Fruit fly (Drosophila melanogaster) whole organism, embryonic: ENCODE measurements around the gene Eig71Ea.

Experiments used
- CG10654 ChIP-seq: fragments of 200-800 bp; sonication (Bioruptor generic); optimal IDR thresholded peaks from 2 replicates; lab custom pipeline; 2016; ENCODE audit warnings: missing biosample characterization, missing genetic modification characterization
- CG11504 ChIP-seq: fragments of 200-800 bp; sonication (Bioruptor generic); optimal IDR thresholded peaks from 3 replicates; lab custom pipeline; 2019; ENCODE audit warnings: missing biosample characterization, mild to moderate bottlenecking, missing genetic modification characterization, moderate library complexity
- CG12104 ChIP-seq: fragments of 200-800 bp; sonication (Bioruptor generic); optimal IDR thresholded peaks from 3 replicates; lab custom pipeline; 2016; ENCODE audit warnings: missing biosample characterization, missing genetic modification characterization
- CG12769 ChIP-seq: fragments of 200-800 bp; sonication (Bioruptor generic); optimal IDR thresholded peaks from 2 replicates; lab custom pipeline; 2019; ENCODE audit warnings: missing biosample characterization, mild to moderate bottlenecking, missing genetic modification characterization, moderate library complexity
- CG13624 ChIP-seq: fragments of 200-800 bp; sonication (Bioruptor generic); optimal IDR thresholded peaks from 2 replicates; lab custom pipeline; 2016; ENCODE audit warnings: missing biosample characterization, missing genetic modification characterization
- CG14667 ChIP-seq: fragments of 200-800 bp; sonication (Bioruptor generic); IDR thresholded peaks from 2 replicates; pipeline ENCODE4 v1.3.6; 2022; ENCODE audit warnings: missing biosample characterization, missing genetic modification characterization
- CG14710 ChIP-seq: fragments of 200-800 bp; sonication (Bioruptor generic); optimal IDR thresholded peaks from 3 replicates; lab custom pipeline; 2019; ENCODE audit warnings: missing biosample characterization, mild to moderate bottlenecking, missing genetic modification characterization, moderate library complexity
- CG17385 ChIP-seq: fragments of 200-800 bp; sonication (Bioruptor generic); optimal IDR thresholded peaks from 3 replicates; lab custom pipeline; 2018; ENCODE audit warnings: missing biosample characterization, mild to moderate bottlenecking, missing genetic modification characterization
- CG17612 ChIP-seq: fragments of 200-800 bp; sonication (Bioruptor generic); IDR thresholded peaks from 2 replicates; pipeline ENCODE4 v1.3.6; 2022; ENCODE audit warnings: missing biosample characterization, missing genetic modification characterization
- CG3163 ChIP-seq: fragments of 200-800 bp; sonication (Bioruptor generic); optimal IDR thresholded peaks from 3 replicates; lab custom pipeline; 2016; ENCODE audit warnings: missing biosample characterization, missing genetic modification characterization
- CG33557 ChIP-seq: fragments of 200-800 bp; sonication (Bioruptor generic); optimal IDR thresholded peaks from 2 replicates; lab custom pipeline; 2019; ENCODE audit warnings: missing biosample characterization, mild to moderate bottlenecking, missing genetic modification characterization, moderate library complexity
- CG43689 ChIP-seq: fragments of 200-800 bp; sonication (Bioruptor generic); IDR thresholded peaks from 2 replicates; pipeline ENCODE4 v1.3.6; 2022; ENCODE audit warnings: missing biosample characterization, missing genetic modification characterization
- CG7271 ChIP-seq: fragments of 200-800 bp; sonication (Bioruptor generic); optimal IDR thresholded peaks from 2 replicates; lab custom pipeline; 2018; ENCODE audit warnings: missing biosample characterization, mild to moderate bottlenecking, missing genetic modification characterization, moderate library complexity
- CG8359 ChIP-seq: fragments of 200-800 bp; sonication (Bioruptor generic); optimal IDR thresholded peaks from 2 replicates; lab custom pipeline; 2017; ENCODE audit warnings: missing biosample characterization, mild to moderate bottlenecking, missing genetic modification characterization, borderline replicate concordance
- CG9609 ChIP-seq: fragments of 200-800 bp; sonication (Bioruptor generic); optimal IDR thresholded peaks from 3 replicates; lab custom pipeline; 2016; ENCODE audit warnings: missing biosample characterization, missing genetic modification characterization
- CG9876 ChIP-seq: fragments of 200-800 bp; sonication (Bioruptor generic); optimal IDR thresholded peaks from 2 replicates; lab custom pipeline; 2016; ENCODE audit warnings: missing biosample characterization, missing genetic modification characterization
- Dref ChIP-seq: fragments of 200-800 bp; sonication (Bioruptor generic); IDR thresholded peaks from 2 replicates; pipeline ENCODE4 v1.3.6; 2022; ENCODE audit warnings: missing biosample characterization, missing genetic modification characterization
- H2.0 ChIP-seq: fragments of 200-800 bp; sonication (Bioruptor generic); IDR thresholded peaks from 2 replicates; pipeline ENCODE4 v1.3.6; 2022; ENCODE audit warnings: missing biosample characterization, missing genetic modification characterization
- HLH4C ChIP-seq: fragments of 200-800 bp; sonication (Bioruptor generic); IDR thresholded peaks from 3 replicates; pipeline ENCODE4 v1.3.6; 2022; ENCODE audit warnings: missing biosample characterization, missing genetic modification characterization; ENCODE audit not compliant: partially characterized antibody
- Hmr ChIP-seq: fragments of 200-800 bp; sonication (Bioruptor generic); optimal IDR thresholded peaks from 3 replicates; lab custom pipeline; 2017; ENCODE audit warnings: mild to moderate bottlenecking, missing biosample characterization, missing genetic modification reagents, missing genetic modification characterization
- Mes4 ChIP-seq: fragments of 200-800 bp; sonication (Bioruptor generic); optimal IDR thresholded peaks from 2 replicates; lab custom pipeline; 2016; ENCODE audit warnings: missing biosample characterization, missing genetic modification characterization
- NC2β ChIP-seq: fragments of 200-800 bp; sonication (Bioruptor generic); optimal IDR thresholded peaks from 2 replicates; lab custom pipeline; 2016; ENCODE audit warnings: missing biosample characterization, missing genetic modification characterization
- NFAT ChIP-seq: fragments of 200-800 bp; sonication (Bioruptor generic); IDR thresholded peaks from 2 replicates; pipeline ENCODE4 v1.3.6; 2022; ENCODE audit warnings: missing biosample characterization, missing genetic modification characterization
- Nf-YC ChIP-seq: fragments of 200-800 bp; optimal IDR thresholded peaks from 3 replicates; lab custom pipeline; 2019; ENCODE audit warnings: missing biosample characterization, mild to moderate bottlenecking, missing genetic modification characterization, moderate library complexity
- Oli ChIP-seq: fragments of 200-800 bp; sonication (Bioruptor generic); optimal IDR thresholded peaks from 2 replicates; lab custom pipeline; 2018; ENCODE audit warnings: missing biosample characterization, mild to moderate bottlenecking, missing genetic modification characterization, moderate library complexity
- Poxn ChIP-seq: fragments of 200-800 bp; sonication (Bioruptor generic); IDR thresholded peaks from 2 replicates; pipeline ENCODE4 v1.3.6; 2022; ENCODE audit warnings: missing biosample characterization, missing genetic modification characterization
- Sox100B ChIP-seq: fragments of 200-800 bp; sonication (Bioruptor generic); optimal IDR thresholded peaks from 3 replicates; lab custom pipeline; 2018; ENCODE audit warnings: missing biosample characterization, mild to moderate bottlenecking, missing genetic modification characterization
- ase ChIP-seq: fragments of 200-800 bp; sonication (Bioruptor generic); IDR thresholded peaks from 3 replicates; pipeline ENCODE4 v1.3.6; 2022; ENCODE audit warnings: missing biosample characterization, missing genetic modification characterization
- bcd ChIP-seq: fragments of 200-800 bp; sonication (Bioruptor generic); optimal IDR thresholded peaks from 2 replicates; lab custom pipeline; 2017; ENCODE audit warnings: missing biosample characterization, mild to moderate bottlenecking, missing genetic modification characterization
- cas ChIP-seq: fragments of 200-800 bp; sonication (Bioruptor generic); IDR thresholded peaks from 2 replicates; pipeline ENCODE4 v1.3.6; 2022; ENCODE audit warnings: missing biosample characterization, missing genetic modification characterization
- cato ChIP-seq: fragments of 200-800 bp; sonication (Bioruptor generic); optimal IDR thresholded peaks from 2 replicates; lab custom pipeline; 2016; ENCODE audit warnings: missing biosample characterization, missing genetic modification characterization, borderline replicate concordance
- corto ChIP-seq: fragments of 200-800 bp; sonication (Bioruptor generic); optimal IDR thresholded peaks from 2 replicates; lab custom pipeline; 2016; ENCODE audit warnings: missing biosample characterization, mild to moderate bottlenecking, missing genetic modification characterization, moderate library complexity
- cwo ChIP-seq: fragments of 200-800 bp; sonication (Bioruptor generic); optimal IDR thresholded peaks from 3 replicates; lab custom pipeline; 2017; ENCODE audit warnings: missing biosample characterization, missing genetic modification characterization, mild to moderate bottlenecking, moderate library complexity, missing genetic modification reagents
- grau ChIP-seq: fragments of 200-800 bp; optimal IDR thresholded peaks from 3 replicates; lab custom pipeline; 2019; ENCODE audit warnings: missing biosample characterization, mild to moderate bottlenecking, missing genetic modification characterization, moderate library complexity
- ind ChIP-seq: fragments of 200-800 bp; sonication (Bioruptor generic); optimal IDR thresholded peaks from 3 replicates; lab custom pipeline; 2016; ENCODE audit warnings: missing biosample characterization, missing genetic modification characterization
- kni ChIP-seq: fragments of 200-800 bp; sonication (Bioruptor generic); optimal IDR thresholded peaks from 3 replicates; lab custom pipeline; 2017; ENCODE audit warnings: mild to moderate bottlenecking, missing biosample characterization, missing genetic modification reagents, missing genetic modification characterization
- mirr ChIP-seq: fragments of 200-800 bp; sonication (Bioruptor generic); optimal IDR thresholded peaks from 3 replicates; lab custom pipeline; 2018; ENCODE audit warnings: missing biosample characterization, mild to moderate bottlenecking, missing genetic modification characterization
- mld ChIP-seq: fragments of 200-800 bp; sonication (Bioruptor generic); IDR thresholded peaks from 3 replicates; pipeline ENCODE4 v1.3.6; 2022; ENCODE audit warnings: missing biosample characterization, missing genetic modification characterization; ENCODE audit not compliant: partially characterized antibody
- odd ChIP-seq: fragments of 200-800 bp; sonication (Bioruptor generic); optimal IDR thresholded peaks from 2 replicates; lab custom pipeline; 2017; ENCODE audit warnings: missing biosample characterization, mild to moderate bottlenecking, missing genetic modification characterization
- pros ChIP-seq: fragments of 200-800 bp; sonication (Bioruptor generic); optimal IDR thresholded peaks from 3 replicates; lab custom pipeline; 2019; ENCODE audit warnings: missing biosample characterization, mild to moderate bottlenecking, missing genetic modification characterization, moderate library complexity
- scrt ChIP-seq: fragments of 200-800 bp; sonication (Bioruptor generic); optimal IDR thresholded peaks from 2 replicates; lab custom pipeline; 2018; ENCODE audit warnings: missing biosample characterization, mild to moderate bottlenecking, missing genetic modification characterization, moderate library complexity
- sim ChIP-seq: fragments of 200-800 bp; sonication (Bioruptor generic); IDR thresholded peaks from 2 replicates; pipeline ENCODE4 v1.3.6; 2022; ENCODE audit warnings: missing biosample characterization, missing genetic modification characterization
- slp2 ChIP-seq: fragments of 200-800 bp; sonication (Bioruptor generic); optimal IDR thresholded peaks from 2 replicates; lab custom pipeline; 2016; ENCODE audit warnings: missing biosample characterization, missing genetic modification characterization
- tio ChIP-seq: fragments of 200-800 bp; sonication (Bioruptor generic); optimal IDR thresholded peaks from 2 replicates; lab custom pipeline; 2017; ENCODE audit warnings: missing biosample characterization, missing genetic modification characterization, inconsistent platforms
- ttk ChIP-seq: fragments of 200-800 bp; sonication (Bioruptor generic); IDR thresholded peaks from 2 replicates; pipeline ENCODE4 v2.1.2; 2022; ENCODE audit warnings: missing biosample characterization, missing genetic modification characterization
- unpg ChIP-seq: fragments of 200-800 bp; sonication (Bioruptor generic); optimal IDR thresholded peaks from 3 replicates; lab custom pipeline; 2018; ENCODE audit warnings: missing biosample characterization, mild to moderate bottlenecking, missing genetic modification characterization, moderate library complexity
- vfl ChIP-seq: fragments of 200-800 bp; sonication (Bioruptor generic); optimal IDR thresholded peaks from 2 replicates; lab custom pipeline; 2016; ENCODE audit warnings: missing biosample characterization, missing genetic modification characterization
- wdn ChIP-seq: fragments of 200-800 bp; sonication (Bioruptor generic); IDR thresholded peaks from 2 replicates; pipeline ENCODE4 v1.3.6; 2022; ENCODE audit warnings: missing biosample characterization, missing genetic modification characterization
- zf30C ChIP-seq: fragments of 200-800 bp; sonication (Bioruptor generic); optimal IDR thresholded peaks from 3 replicates; lab custom pipeline; 2018; ENCODE audit warnings: missing biosample characterization, mild to moderate bottlenecking, missing genetic modification characterization

Gene Eig71Ea

dm6 chr3L:15625676-15626414, 23.6 kb downstream of the Eig71Ea start (continued):
- peak; percentile 90 for TF ChIP-seq ind (GFP tag; lab: Kevin White, UChicago)
- peak; percentile 88 for TF ChIP-seq cwo
- peak; percentile 86 for TF ChIP-seq CG17385 (GFP tag; lab: Kevin White, UChicago)
- peak; percentile 96 for TF ChIP-seq CG11504 (tag; lab: Kevin White, UChicago)
- TF ChIP-seq cas (GFP tag; lab: Robert Waterston, UW): peak; percentile 49; the same call in 1 of the 2 replicates
- TF ChIP-seq NFAT (GFP tag; lab: Robert Waterston, UW): peak; percentile 46; the same call in 1 of the 2 replicates
- TF ChIP-seq mirr (GFP tag; lab: Kevin White, UChicago): peak; percentile 11
- TF ChIP-seq cato (GFP tag; lab: Kevin White, UChicago): peak; percentile 66
- TF ChIP-seq Oli (tag; lab: Kevin White, UChicago): peak; percentile 95
- no peak for TF ChIP-seq Dref (GFP tag; lab: Robert Waterston, UW)
- TF ChIP-seq kni (GFP tag; lab: Kevin White, UChicago): peak; percentile 80
- TF ChIP-seq CG17612 (GFP tag; lab: Robert Waterston, UW): peak; percentile 45; the same call in 1 of the 2 replicates
- TF ChIP-seq NC2β: peak; percentile 6
- TF ChIP-seq CG3163 (GFP tag; lab: Kevin White, UChicago): peak; percentile 29
- TF ChIP-seq bcd (GFP tag; lab: Kevin White, UChicago): peak; percentile 93
- TF ChIP-seq mld: no peak
- peak; percentile 84 for TF ChIP-seq ttk (GFP tag; lab: Robert Waterston, UW)
- no peak for TF ChIP-seq CG9876
- peak; percentile 94 for TF ChIP-seq CG14710 (tag; lab: Kevin White, UChicago)
- no peak for TF ChIP-seq pros (GFP tag; lab: Kevin White, UChicago)
- peak; percentile 72 for TF ChIP-seq Nf-YC (tag; lab: Kevin White, UChicago)
- no peak for TF ChIP-seq Poxn (GFP tag; lab: Robert Waterston, UW)
- no peak for TF ChIP-seq CG12769 (tag; lab: Kevin White, UChicago)
- peak; percentile 74; the same call in 1 of the 2 replicates for TF ChIP-seq CG14667 (GFP tag; lab: Robert Waterston, UW)
- TF ChIP-seq CG43689 (GFP tag; lab: Robert Waterston, UW): peak; percentile 29; the same call in 1 of the 2 replicates
- TF ChIP-seq CG7271 (tag; lab: Kevin White, UChicago): peak; percentile 20
- peak; percentile 22 for TF ChIP-seq CG9609
- TF ChIP-seq slp2 (GFP tag; lab: Kevin White, UChicago): no peak
- peak; percentile 56 for TF ChIP-seq CG8359 (GFP tag; lab: Kevin White, UChicago)
- TF ChIP-seq tio (GFP tag; lab: Kevin White, UChicago): peak; percentile 91
- TF ChIP-seq CG10654 (GFP tag; lab: Kevin White, UChicago): peak; percentile 81
- peak; percentile 48; the same call in 1 of the 2 replicates for TF ChIP-seq wdn (GFP tag; lab: Robert Waterston, UW)
- TF ChIP-seq vfl (GFP tag; lab: Kevin White, UChicago): peak; percentile 25
- peak; percentile 88 for TF ChIP-seq Hmr (GFP tag; lab: Kevin White, UChicago)
- no peak for TF ChIP-seq HLH4C (GFP tag; lab: Robert Waterston, UW)
- peak; percentile 94 for TF ChIP-seq grau (tag; lab: Kevin White, UChicago)
- peak; percentile 97 for TF ChIP-seq Sox100B (GFP tag; lab: Kevin White, UChicago)
- TF ChIP-seq CG33557 (GFP tag; lab: Kevin White, UChicago): peak; percentile 60
- TF ChIP-seq scrt: peak; percentile 78
- peak; percentile 94 for TF ChIP-seq unpg (GFP tag; lab: Kevin White, UChicago)
- peak; percentile 89 for TF ChIP-seq CG12104
- peak; percentile 84 for TF ChIP-seq odd
- no peak for TF ChIP-seq Mes4 (GFP tag; lab: Kevin White, UChicago)
- TF ChIP-seq corto (GFP tag; lab: Kevin White, UChicago): peak; percentile 62
- peak; percentile 2 for TF ChIP-seq CG13624
- TF ChIP-seq ase: peak; percentile 79
- TF ChIP-seq H2.0 (GFP tag; lab: Robert Waterston, UW): peak; percentile 75
- peak; percentile 64 for TF ChIP-seq zf30C (GFP tag; lab: Kevin White, UChicago)
- peak; percentile 69; the same call in 1 of the 2 replicates for TF ChIP-seq sim
